Fruit fly (Drosophila melanogaster) whole organism, pupa: ENCODE measurements around the gene GstD11.

Source experiments
- CG10348 ChIP-seq: fragments of 200-800 bp; sonication (Bioruptor generic); IDR thresholded peaks from 2 replicates; pipeline ENCODE4 v1.3.6; 2022; ENCODE audit warnings: missing biosample characterization, missing genetic modification characterization
- CG12605 ChIP-seq: fragments of 200-800 bp; sonication (Bioruptor generic); IDR thresholded peaks from 2 replicates; pipeline ENCODE4 v1.3.6; 2022; ENCODE audit warnings: missing biosample characterization, missing genetic modification characterization
- CG13204 ChIP-seq: fragments of 200-800 bp; sonication (Bioruptor generic); optimal IDR thresholded peaks from 2 replicates; lab custom pipeline; 2018; ENCODE audit warnings: missing biosample characterization, mild to moderate bottlenecking, missing genetic modification characterization, moderate library complexity
- CG14655 ChIP-seq: fragments of 200-800 bp; sonication (Bioruptor generic); optimal IDR thresholded peaks from 3 replicates; lab custom pipeline; 2017; ENCODE audit warnings: mild to moderate bottlenecking, missing biosample characterization, missing genetic modification reagents, missing genetic modification characterization
- CG32121 ChIP-seq: fragments of 200-800 bp; sonication (Bioruptor generic); IDR thresholded peaks from 2 replicates; pipeline ENCODE4 v1.3.6; 2022; ENCODE audit warnings: missing biosample characterization, missing genetic modification characterization
- CG4496 ChIP-seq: fragments of 200-800 bp; sonication (Bioruptor generic); IDR thresholded peaks from 3 replicates; pipeline ENCODE4 v1.3.6; 2022; ENCODE audit warnings: missing biosample characterization, missing genetic modification characterization
- CG8159 ChIP-seq: fragments of 200-800 bp; sonication (Bioruptor generic); optimal IDR thresholded peaks from 3 replicates; lab custom pipeline; 2018; ENCODE audit warnings: missing biosample characterization, mild to moderate bottlenecking, missing genetic modification characterization, moderate library complexity
- CG9948 ChIP-seq: fragments of 200-800 bp; sonication (Bioruptor generic); optimal IDR thresholded peaks from 2 replicates; lab custom pipeline; 2018; ENCODE audit warnings: missing biosample characterization, mild to moderate bottlenecking, missing genetic modification characterization, moderate library complexity
- D1 ChIP-seq: fragments of 200-800 bp; sonication (Bioruptor generic); optimal IDR thresholded peaks from 2 replicates; lab custom pipeline; 2018; ENCODE audit warnings: missing biosample characterization, mild to moderate bottlenecking, missing genetic modification characterization, moderate library complexity
- EcR ChIP-seq: fragments of 200-800 bp; sonication (Bioruptor generic); optimal IDR thresholded peaks from 3 replicates; lab custom pipeline; 2019; ENCODE audit warnings: missing biosample characterization, missing genetic modification characterization, mild to moderate bottlenecking, moderate library complexity, missing genetic modification reagents
- Ets98B ChIP-seq: fragments of 200-800 bp; sonication (Bioruptor generic); IDR thresholded peaks from 2 replicates; pipeline ENCODE4 v1.3.6; 2022; ENCODE audit warnings: missing biosample characterization, missing genetic modification characterization
- Snoo ChIP-seq: fragments of 200-800 bp; sonication (Bioruptor generic); optimal IDR thresholded peaks from 3 replicates; lab custom pipeline; 2017; ENCODE audit warnings: missing biosample characterization, mild to moderate bottlenecking, missing genetic modification characterization, inconsistent platforms
- fd96Ca ChIP-seq: fragments of 200-800 bp; sonication (Bioruptor generic); IDR thresholded peaks from 3 replicates; pipeline ENCODE4 v1.3.6; 2022; ENCODE audit warnings: missing biosample characterization, missing genetic modification characterization

dm6 chr3R:12426310-12426653 lies 43.1 kb downstream of the GstD11 start, which contains the start of gene NANS:
- no peak for TF ChIP-seq CG10348 (GFP tag; lab: Robert Waterston, UW)
- TF ChIP-seq EcR (GFP tag; lab: Kevin White, UChicago) = no peak
- TF ChIP-seq Ets98B (GFP tag; lab: Robert Waterston, UW) = no peak
- TF ChIP-seq CG8159 = no peak
- no peak for TF ChIP-seq CG14655 (GFP tag; lab: Kevin White, UChicago)
- no peak for TF ChIP-seq Snoo (tag; lab: Kevin White, UChicago)
- TF ChIP-seq D1 (tag; lab: Kevin White, UChicago) = no peak
- TF ChIP-seq CG12605 = no peak
- TF ChIP-seq CG13204 (GFP tag; lab: Kevin White, UChicago) = no peak
- no peak for TF ChIP-seq CG9948
- no peak for TF ChIP-seq CG32121 (GFP tag; lab: Robert Waterston, UW)
- no peak for TF ChIP-seq fd96Ca (GFP tag; lab: Robert Waterston, UW)
- TF ChIP-seq CG4496 (GFP tag; lab: Robert Waterston, UW) = no peak
